Worm (Caenorhabditis elegans) whole organism, L4/young adult: ENCODE data around the gene srg-38.

Experiments used
- W03F9.2 ChIP-seq: fragments of 150-350 bp; optimal IDR thresholded peaks from 2 replicates; lab custom pipeline; 2014; ENCODE audit warnings: missing biosample characterization, missing genetic modification characterization
- dao-5 ChIP-seq: sonication (generic microtip); optimal IDR thresholded peaks from 2 replicates; lab custom pipeline; 2016; ENCODE audit warnings: missing genotype, missing genetic modification characterization, moderate library complexity, missing compliant biosample characterization
- him-1 ChIP-seq: sonication (generic microtip); optimal IDR thresholded peaks from 2 replicates; lab custom pipeline; 2016; ENCODE audit warnings: missing genotype, missing genetic modification reagents, missing genetic modification characterization, missing compliant biosample characterization

The srg-38 gene

DNA sequence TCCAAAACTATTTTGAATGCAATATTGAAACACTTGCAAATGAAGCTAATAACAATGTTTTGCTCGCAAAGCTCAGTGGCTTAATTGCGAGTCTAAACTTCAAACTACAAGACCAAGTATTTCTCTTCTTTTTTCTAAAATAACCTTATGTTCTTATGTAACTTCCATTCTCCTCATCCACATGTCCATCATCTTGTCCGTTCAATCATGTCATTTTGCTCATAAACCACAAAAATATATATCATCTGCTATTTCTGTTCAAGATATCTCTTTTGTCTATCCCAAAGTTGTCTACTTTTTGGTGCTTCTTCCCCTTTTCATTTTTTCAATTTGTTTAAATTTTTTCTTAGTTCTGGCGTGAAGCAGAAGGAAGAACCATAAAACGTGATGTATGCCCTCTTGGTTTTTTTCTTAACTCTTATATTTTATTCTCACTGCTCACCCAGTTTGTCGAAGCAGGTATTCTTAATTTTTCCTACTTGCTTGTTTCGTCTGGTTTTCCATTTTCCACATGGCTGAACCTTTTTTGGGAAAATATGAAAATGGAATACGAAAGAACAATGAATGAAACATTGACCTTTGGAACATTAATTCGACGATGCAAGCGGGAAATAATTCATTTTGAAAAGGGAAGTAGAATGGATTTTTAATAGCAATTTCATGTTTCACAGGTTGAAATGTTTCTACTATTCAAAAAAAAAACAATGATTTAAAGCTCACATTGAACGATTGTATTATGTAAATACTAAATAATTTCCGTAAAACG lies 15.3 kb upstream of the srg-38 start:
- TF ChIP-seq him-1 (tag; lab: Kevin White, UChicago): no peak
- no peak for TF ChIP-seq W03F9.2 (tag; lab: Kevin White, UChicago)
- no peak for TF ChIP-seq dao-5 (tag; lab: Kevin White, UChicago)

DNA sequence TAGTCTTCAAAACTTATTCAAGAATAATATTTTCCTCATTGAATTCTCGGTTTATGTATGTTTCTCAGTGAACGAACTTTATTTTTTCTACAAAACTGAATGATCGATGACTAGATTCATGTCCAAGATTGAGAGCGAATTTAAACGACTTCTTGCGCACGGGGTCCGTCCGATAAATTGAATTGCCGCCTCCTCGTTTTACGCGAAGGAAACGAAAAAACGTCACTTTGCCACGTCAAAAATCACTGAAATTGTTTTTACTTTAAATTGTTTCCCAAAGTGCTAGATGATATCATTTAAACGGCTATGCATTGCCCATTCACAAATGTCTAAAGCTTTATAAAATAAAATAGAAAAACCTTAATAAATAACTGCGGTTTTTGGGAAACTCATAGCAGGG lies 12.3 kb upstream of the srg-38 start:
- no peak for TF ChIP-seq him-1 (tag; lab: Kevin White, UChicago)
- no peak for TF ChIP-seq dao-5 (tag; lab: Kevin White, UChicago)
- TF ChIP-seq W03F9.2 (tag; lab: Kevin White, UChicago): no peak

DNA sequence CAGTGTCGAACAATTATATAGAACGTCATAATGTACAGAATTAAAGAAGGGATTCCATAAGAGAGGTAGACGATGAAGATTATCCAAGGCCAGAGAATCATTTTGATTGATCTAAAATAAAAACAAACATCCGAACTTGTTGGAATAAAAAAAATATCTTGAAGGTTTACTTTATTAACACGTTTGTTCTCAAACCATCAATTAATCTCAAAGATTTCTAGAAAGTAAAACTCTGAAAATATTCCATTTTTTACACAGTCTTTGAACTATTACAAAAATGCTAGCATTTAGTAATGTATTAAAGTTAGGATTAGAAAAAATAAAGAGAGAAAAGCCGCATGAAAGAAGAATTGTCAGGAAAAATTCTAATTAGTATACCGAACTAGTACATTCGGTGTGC lies 9.0 kb upstream of the srg-38 start, which contains the start of gene srg-40:
TSS of gene srg-40 (minus strand) at position 101 of the 400 bp plus-strand sequence.
- TF ChIP-seq W03F9.2 (tag; lab: Kevin White, UChicago) (no peak), dao-5 (tag; lab: Kevin White, UChicago) (no peak), him-1 (tag; lab: Kevin White, UChicago) (no peak)

DNA sequence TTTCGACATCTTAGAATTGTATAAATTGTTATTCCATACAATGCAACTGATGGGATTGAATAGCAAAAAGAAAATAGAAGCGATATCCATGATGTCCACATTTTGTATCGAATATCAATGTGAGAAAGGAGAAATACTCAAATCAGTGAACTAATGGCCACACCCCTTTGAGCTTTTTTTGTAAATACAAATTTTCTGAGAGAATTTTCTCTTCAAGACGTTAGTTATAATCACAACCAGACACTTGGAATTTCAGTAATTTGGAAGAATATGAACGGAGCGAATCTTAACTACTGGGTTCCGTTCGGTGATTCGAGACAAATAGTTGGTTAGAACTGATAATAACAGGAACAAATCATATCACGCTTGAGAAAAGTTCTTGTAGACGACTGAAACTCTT lies 6.3 kb upstream of the srg-38 start, which contains the start of gene srg-41:
TSS of gene srg-41 (minus strand) at position 101 of the 400 bp plus-strand sequence.
- TF ChIP-seq him-1 (tag; lab: Kevin White, UChicago): no peak
- TF ChIP-seq dao-5 (tag; lab: Kevin White, UChicago): no peak
- TF ChIP-seq W03F9.2 (tag; lab: Kevin White, UChicago): no peak

DNA sequence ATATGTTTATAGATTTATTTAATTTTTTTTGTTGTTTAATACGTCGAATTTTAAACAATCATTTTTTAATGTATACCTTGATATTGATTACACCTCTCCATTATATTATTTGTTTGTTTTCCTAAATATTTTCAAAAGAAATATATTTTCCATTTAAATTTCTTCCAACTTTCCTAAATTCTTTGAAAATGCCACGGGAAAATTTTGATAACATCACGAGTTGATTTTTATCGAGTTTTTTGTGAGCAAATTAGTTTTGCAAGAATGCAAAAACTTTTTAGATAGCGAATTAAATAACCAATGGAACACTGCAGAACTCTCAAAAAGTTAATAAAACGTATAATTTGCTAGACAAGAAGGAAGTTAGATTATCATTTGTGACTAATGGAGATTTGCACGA lies 2.5 kb upstream of the srg-38 start, which contains the start of gene srg-42:
TSS of gene srg-42 (minus strand) at position 101 of the 400 bp plus-strand sequence.
- TF ChIP-seq him-1 (tag; lab: Kevin White, UChicago) (no peak), dao-5 (tag; lab: Kevin White, UChicago) (no peak), W03F9.2 (tag; lab: Kevin White, UChicago) (no peak)

DNA sequence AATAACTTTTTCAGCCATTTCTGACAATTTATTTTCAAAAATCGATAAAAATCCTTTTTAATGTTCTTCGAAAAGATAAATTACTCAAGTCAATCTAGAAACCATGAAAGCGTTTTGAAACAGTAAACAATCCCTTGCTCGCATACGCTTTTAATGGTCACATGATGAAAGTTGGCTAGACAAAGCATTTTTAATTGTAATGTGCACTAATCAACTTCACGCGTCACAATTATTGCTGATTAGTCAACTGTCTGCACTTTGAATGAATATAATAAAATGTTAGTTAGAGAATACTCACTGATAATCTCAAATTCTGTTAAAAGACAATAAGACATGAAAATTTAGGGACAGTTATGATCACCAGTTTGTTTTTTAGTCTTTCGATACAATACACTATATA lies 1.1 kb upstream of the srg-38 start:
- TF ChIP-seq dao-5 (tag; lab: Kevin White, UChicago): no peak
- TF ChIP-seq W03F9.2 (tag; lab: Kevin White, UChicago): no peak
- TF ChIP-seq him-1 (tag; lab: Kevin White, UChicago): no peak

DNA sequence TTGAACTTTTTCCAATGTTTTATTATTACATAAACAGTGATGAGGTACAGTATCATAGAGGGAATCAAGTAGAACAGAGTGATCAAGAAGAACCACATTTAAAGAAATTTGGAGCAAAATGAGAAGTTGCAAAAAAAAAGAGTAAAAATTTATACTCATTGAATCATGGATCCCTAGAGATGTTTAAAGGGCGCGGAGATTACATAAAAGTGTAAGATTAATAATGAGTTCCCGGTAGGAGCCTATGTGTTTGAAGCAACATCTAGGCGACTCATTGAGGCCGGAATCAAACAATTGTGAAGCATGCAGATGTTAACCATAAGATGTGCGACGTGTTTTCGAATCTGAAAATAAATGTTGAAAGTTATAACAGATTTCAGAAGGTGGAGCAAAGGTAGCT lies 3.1 kb downstream of the srg-38 start, which contains the start of gene srg-39:
TSS of gene srg-39 (minus strand) at position 101 of the 400 bp plus-strand sequence.
- TF ChIP-seq W03F9.2 (tag; lab: Kevin White, UChicago): no peak
- TF ChIP-seq him-1 (tag; lab: Kevin White, UChicago): no peak
- no peak for TF ChIP-seq dao-5 (tag; lab: Kevin White, UChicago)

DNA sequence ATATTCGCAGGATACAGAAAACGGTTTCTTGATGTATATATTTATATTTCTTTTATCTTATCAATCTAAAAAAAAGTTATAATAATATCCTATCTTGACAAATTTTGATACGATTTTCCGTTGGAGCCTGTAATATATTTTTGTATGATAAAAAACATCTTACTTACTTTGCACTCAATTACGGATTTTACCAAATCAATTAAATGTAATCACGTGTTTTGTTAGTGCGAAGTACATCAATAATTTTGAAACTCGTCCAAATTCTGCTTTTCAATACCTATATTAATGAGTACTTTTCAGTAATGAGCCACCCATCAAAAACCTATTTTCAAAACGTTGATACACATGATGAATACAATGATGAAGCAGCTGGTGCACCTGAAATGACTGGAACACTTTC lies 6.0 kb downstream of the srg-38 start, which contains the start of gene T19C4.1:
TSS of gene T19C4.1 (plus strand) at position 301 of the 400 bp plus-strand sequence.
- TF ChIP-seq W03F9.2 (tag; lab: Kevin White, UChicago): no peak
- TF ChIP-seq him-1 (tag; lab: Kevin White, UChicago): no peak
- TF ChIP-seq dao-5 (tag; lab: Kevin White, UChicago): no peak

DNA sequence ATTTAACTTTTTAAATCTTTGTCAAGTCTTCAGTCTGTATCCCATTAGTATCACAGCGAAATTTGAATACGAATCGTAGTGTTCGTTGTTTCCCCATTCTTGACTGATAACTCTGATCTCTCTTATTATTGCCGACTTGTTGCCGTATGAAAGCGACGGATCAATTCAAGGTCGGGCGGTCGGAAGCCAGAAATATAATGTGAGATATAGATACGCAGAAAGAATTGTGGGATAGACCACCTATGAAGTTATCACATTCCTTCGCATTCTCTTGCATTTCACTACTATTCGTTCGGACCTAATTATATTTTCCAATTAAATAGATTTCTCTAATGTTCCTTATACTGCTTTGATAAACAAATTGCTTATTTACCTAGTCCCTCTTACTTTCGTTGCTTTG lies 6.5 kb downstream of the srg-38 start:
- TF ChIP-seq dao-5 (tag; lab: Kevin White, UChicago) (no peak), W03F9.2 (tag; lab: Kevin White, UChicago) (no peak), him-1 (tag; lab: Kevin White, UChicago) (no peak)

DNA sequence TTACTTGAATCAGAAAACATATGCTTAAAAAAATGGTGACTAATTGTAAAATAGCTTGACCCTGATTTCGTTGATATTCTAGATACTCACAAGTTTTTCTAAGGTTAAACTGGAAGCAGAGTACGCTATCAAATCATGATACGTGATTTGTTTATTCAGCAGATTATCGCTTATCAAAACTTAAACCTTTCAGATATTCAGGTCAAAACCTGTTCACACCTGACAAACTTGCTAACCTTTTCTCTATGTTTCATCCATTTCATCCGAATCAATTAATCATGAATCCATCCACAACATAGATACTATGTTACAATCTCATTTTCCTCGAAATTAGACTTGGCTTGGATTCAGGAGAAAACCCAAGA lies 7.7 kb downstream of the srg-38 start:
- TF ChIP-seq dao-5 (tag; lab: Kevin White, UChicago) (no peak), him-1 (tag; lab: Kevin White, UChicago) (no peak), W03F9.2 (tag; lab: Kevin White, UChicago) (no peak)

DNA sequence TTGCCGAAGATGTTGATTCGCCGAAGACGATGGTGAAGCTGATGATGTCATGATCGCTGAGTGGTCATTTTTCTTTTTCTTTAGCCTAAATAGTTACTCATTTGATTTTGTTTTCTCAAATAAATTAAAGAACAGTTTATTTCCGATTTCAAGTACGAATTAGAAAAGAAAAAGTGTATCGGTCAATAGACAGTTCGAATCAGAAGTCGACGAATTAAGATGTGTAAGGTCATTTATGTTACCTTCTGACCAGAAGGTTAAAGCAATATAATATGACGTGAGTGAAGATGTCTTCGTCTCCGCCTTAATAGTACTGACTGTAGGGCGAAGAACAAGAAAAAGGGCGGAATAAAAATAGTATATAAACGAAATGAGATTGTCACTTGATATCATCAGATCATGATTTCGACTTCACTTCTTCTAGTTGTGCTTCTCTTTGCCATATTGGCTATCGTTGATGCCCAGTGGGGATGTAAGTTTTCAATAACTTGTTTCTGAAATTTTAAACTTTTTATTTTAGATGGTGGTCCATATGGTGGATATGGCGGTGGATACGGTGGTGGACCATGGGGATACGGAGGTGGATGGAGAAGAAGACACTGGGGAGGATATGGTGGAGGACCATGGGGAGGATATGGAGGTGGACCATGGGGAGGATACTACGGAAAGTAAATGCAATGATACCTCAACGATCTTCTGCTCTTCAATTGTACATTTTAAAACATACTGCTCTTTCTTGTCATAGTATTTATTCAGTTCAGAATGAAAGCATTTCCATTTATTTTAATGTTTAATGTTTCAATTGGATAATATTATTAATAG lies 8.3 kb downstream of the srg-38 start, which contains the start of the genes T19C4.24 and nlp-33:
TSS of gene T19C4.24 (minus strand) at position 51 of the 822 bp plus-strand sequence.
TSS of gene nlp-33 (plus strand) at position 389 of the 822 bp plus-strand sequence.
- no peak for TF ChIP-seq W03F9.2 (tag; lab: Kevin White, UChicago)
- TF ChIP-seq dao-5 (tag; lab: Kevin White, UChicago): no peak
- TF ChIP-seq him-1 (tag; lab: Kevin White, UChicago): no peak

DNA sequence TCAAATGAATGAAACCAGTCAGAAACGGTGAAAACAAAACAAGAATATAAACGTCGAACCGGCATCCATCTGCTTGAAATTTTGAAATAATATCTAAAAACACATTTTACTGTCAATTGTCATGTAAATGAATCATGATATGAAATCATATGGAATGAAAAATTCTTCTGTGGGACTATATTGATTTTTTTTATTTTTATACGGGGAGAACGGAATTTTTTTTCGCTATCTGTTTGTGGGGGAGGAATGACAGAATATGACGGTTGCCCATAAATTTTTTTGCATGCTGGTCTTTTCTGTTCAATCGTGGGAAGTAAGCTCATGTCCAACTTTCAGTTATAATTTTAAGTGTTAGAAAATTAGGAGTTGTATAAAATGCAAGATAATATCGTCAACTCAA lies 10.8 kb downstream of the srg-38 start, which contains the start of gene C06H2.7:
TSS of gene C06H2.7 (minus strand) at position 101 of the 400 bp plus-strand sequence.
- TF ChIP-seq dao-5 (tag; lab: Kevin White, UChicago) (no peak), W03F9.2 (tag; lab: Kevin White, UChicago) (no peak), him-1 (tag; lab: Kevin White, UChicago) (no peak)

DNA sequence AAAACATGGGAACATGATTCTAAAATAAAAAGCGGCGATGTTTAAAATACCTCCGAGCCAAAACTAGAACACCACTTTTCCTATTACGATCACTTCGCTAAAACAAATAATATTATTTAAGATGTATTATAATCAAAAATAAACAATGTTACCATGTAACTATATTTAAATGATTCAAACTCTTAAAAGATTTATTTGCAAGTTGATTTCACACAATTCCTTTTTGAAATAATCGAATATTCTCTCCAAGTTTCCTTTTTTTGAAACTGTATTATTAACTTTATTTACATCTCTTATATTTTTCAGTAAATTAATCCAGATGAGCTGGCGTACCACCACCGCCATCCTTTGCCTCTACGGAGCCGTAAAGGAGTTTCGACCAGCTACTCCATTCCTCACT lies 14.3 kb downstream of the srg-38 start, which contains the start of gene folt-1:
TSS of gene folt-1 (plus strand) at position 301 of the 400 bp plus-strand sequence.
- no peak for TF ChIP-seq dao-5 (tag; lab: Kevin White, UChicago)
- no peak for TF ChIP-seq him-1 (tag; lab: Kevin White, UChicago)
- no peak for TF ChIP-seq W03F9.2 (tag; lab: Kevin White, UChicago)
